Worm (Caenorhabditis elegans) whole organism, L4 larva: ENCODE data around the gene ZK632.12.
"Not testable (repeated sequence)": the region's sequence is repeated elsewhere in the genome, so short reads cannot be mapped to it uniquely, and the experiment has no call there.

Experiments
- D1046.2 ChIP-seq: fragments of 200-800 bp; sonication (Bioruptor generic); IDR thresholded peaks from 2 replicates; pipeline ENCODE4 v1.3.6; 2022; ENCODE audit warnings: missing genetic modification characterization, missing compliant biosample characterization
- F10B5.3 ChIP-seq: sonication (generic microtip); optimal IDR thresholded peaks from 2 replicates; lab custom pipeline; 2016; ENCODE audit warnings: mild to moderate bottlenecking, missing genetic modification characterization, missing compliant biosample characterization
- F26F4.8 ChIP-seq: fragments of 200-800 bp; sonication (Bioruptor generic); conservative IDR thresholded peaks from 2 replicates; pipeline ENCODE4 v1.3.6; 2022; ENCODE audit warnings: missing genetic modification characterization, missing compliant biosample characterization
- F44E2.7 ChIP-seq: fragments of 200-800 bp; sonication (Bioruptor generic); IDR thresholded peaks from 2 replicates; pipeline ENCODE4 v2.1.2; 2022; ENCODE audit warnings: missing genetic modification characterization, missing compliant biosample characterization
- T20F7.1 ChIP-seq: fragments of 200-800 bp; sonication (Bioruptor generic); optimal IDR thresholded peaks from 2 replicates; lab custom pipeline; 2018; ENCODE audit warnings: mild to moderate bottlenecking, missing genetic modification characterization, missing compliant biosample characterization
- Y48G9A.11 ChIP-seq: fragments of 200-800 bp; sonication (Bioruptor generic); IDR thresholded peaks from 2 replicates; pipeline ENCODE4 v1.3.6; 2022; ENCODE audit warnings: missing genetic modification reagents, missing genetic modification characterization, missing compliant biosample characterization
- Y5F2A.4 ChIP-seq: fragments of 200-800 bp; sonication (Bioruptor generic); optimal IDR thresholded peaks from 2 replicates; lab custom pipeline; 2018; ENCODE audit warnings: mild to moderate bottlenecking, missing genetic modification characterization, missing compliant biosample characterization
- ZK337.2 ChIP-seq: fragments of 200-800 bp; sonication (Bioruptor generic); IDR thresholded peaks from 2 replicates; pipeline ENCODE4 v1.3.6; 2022; ENCODE audit warnings: missing genetic modification reagents, missing genetic modification characterization, missing compliant biosample characterization
- arid-1 ChIP-seq: fragments of 200-800 bp; sonication (Bioruptor generic); conservative IDR thresholded peaks from 2 replicates; pipeline ENCODE4 v1.3.6; 2022; ENCODE audit warnings: missing genetic modification reagents, missing genetic modification characterization, missing compliant biosample characterization
- ceh-32 ChIP-seq: sonication (generic microtip); optimal IDR thresholded peaks from 2 replicates; lab custom pipeline; 2016; ENCODE audit warnings: mild to moderate bottlenecking, missing genetic modification characterization, missing compliant biosample characterization; ENCODE audit not compliant: poor library complexity
- ctbp-1 ChIP-seq: fragments of 200-800 bp; sonication (Bioruptor generic); IDR thresholded peaks from 2 replicates; pipeline ENCODE4 v1.3.6; 2022; ENCODE audit warnings: missing genetic modification reagents, missing genetic modification characterization, missing compliant biosample characterization
- daf-19 ChIP-seq: fragments of 200-800 bp; sonication (Bioruptor generic); conservative IDR thresholded peaks from 2 replicates; pipeline ENCODE4 v1.3.6; 2022; ENCODE audit warnings: missing genetic modification characterization, missing compliant biosample characterization
- dmd-6 ChIP-seq: fragments of 200-800 bp; sonication (Bioruptor generic); IDR thresholded peaks from 2 replicates; pipeline ENCODE4 v1.3.6; 2022; ENCODE audit warnings: missing genetic modification reagents, missing genetic modification characterization, missing compliant biosample characterization
- dmd-8 ChIP-seq: fragments of 200-800 bp; sonication (Bioruptor generic); IDR thresholded peaks from 2 replicates; pipeline ENCODE4 v1.3.6; 2022; ENCODE audit warnings: missing genetic modification characterization, missing compliant biosample characterization
- dpl-1 ChIP-seq: fragments of 150-350 bp; optimal IDR thresholded peaks from 2 replicates; lab custom pipeline; 2014; ENCODE audit warnings: missing biosample characterization, missing genetic modification reagents, missing genetic modification characterization
- duxl-1 ChIP-seq: sonication (generic microtip); optimal IDR thresholded peaks from 2 replicates; lab custom pipeline; 2016; ENCODE audit warnings: mild to moderate bottlenecking, missing genetic modification characterization, moderate library complexity, missing compliant biosample characterization; ENCODE audit not compliant: poor library complexity
- dve-1 ChIP-seq: sonication (generic microtip); optimal IDR thresholded peaks from 2 replicates; lab custom pipeline; 2017; ENCODE audit warnings: antibody characterized with exemption, mild to moderate bottlenecking, missing genetic modification characterization, missing compliant biosample characterization; ENCODE audit not compliant: insufficient read depth
- egl-27 ChIP-seq: sonication (generic microtip); optimal IDR thresholded peaks from 3 replicates; lab custom pipeline; 2017; ENCODE audit warnings: missing biosample characterization, missing genetic modification reagents, missing genetic modification characterization
- egl-43 ChIP-seq: fragments of 200-800 bp; sonication (Bioruptor generic); IDR thresholded peaks from 2 replicates; pipeline ENCODE4 v1.3.6; 2022; ENCODE audit warnings: missing genetic modification reagents, missing genetic modification characterization, missing compliant biosample characterization
- hlh-30 ChIP-seq: sonication (generic microtip); optimal IDR thresholded peaks from 2 replicates; lab custom pipeline; 2017; ENCODE audit warnings: antibody characterized with exemption, mild to moderate bottlenecking, missing genetic modification characterization, missing compliant biosample characterization; ENCODE audit not compliant: insufficient read depth
- hmg-1.1 ChIP-seq: fragments of 200-800 bp; sonication (Bioruptor generic); IDR thresholded peaks from 2 replicates; pipeline ENCODE4 v1.3.6; 2022; ENCODE audit warnings: missing genetic modification reagents, missing genetic modification characterization, missing compliant biosample characterization
- lim-7 ChIP-seq: fragments of 200-800 bp; sonication (Bioruptor generic); IDR thresholded peaks from 2 replicates; pipeline ENCODE4 v1.3.6; 2022; ENCODE audit warnings: missing genetic modification characterization, missing compliant biosample characterization
- lin-1 ChIP-seq: fragments of 200-800 bp; sonication (Bioruptor generic); IDR thresholded peaks from 2 replicates; pipeline ENCODE4 v1.3.6; 2022; ENCODE audit warnings: missing genetic modification reagents, missing genetic modification characterization, missing compliant biosample characterization
- lin-38 ChIP-seq: fragments of 200-800 bp; sonication (Bioruptor generic); IDR thresholded peaks from 2 replicates; pipeline ENCODE4 v1.3.6; 2022; ENCODE audit warnings: missing genetic modification reagents, missing genetic modification characterization, missing compliant biosample characterization
- lsy-2 ChIP-seq, 2 experiments: fragments of 150-350 bp in 1 of 2; sonication (generic microtip) in 1 of 2; optimal IDR thresholded peaks; 2 replicates each; lab custom pipeline; 2014 to 2017; ENCODE audit warnings: missing biosample characterization in 2 of 2, missing genetic modification characterization in 2 of 2
- madf-5 ChIP-seq, 2 experiments: fragments of 200-800 bp; sonication (Bioruptor generic); IDR thresholded peaks; 2 replicates each; pipeline ENCODE4 v1.3.6; 2022; ENCODE audit warnings: missing compliant biosample characterization in 2 of 2, missing genetic modification characterization in 2 of 2
- madf-9 ChIP-seq: fragments of 200-800 bp; sonication (Bioruptor generic); conservative IDR thresholded peaks from 2 replicates; pipeline ENCODE4 v1.3.6; 2022; ENCODE audit warnings: missing genetic modification reagents, missing genetic modification characterization, missing compliant biosample characterization
- mdt-29 ChIP-seq: fragments of 200-800 bp; sonication (Bioruptor generic); IDR thresholded peaks from 2 replicates; pipeline ENCODE4 v1.3.6; 2022; ENCODE audit warnings: missing genetic modification reagents, missing genetic modification characterization, missing compliant biosample characterization
- mes-2 ChIP-seq: sonication (generic microtip); optimal IDR thresholded peaks from 2 replicates; lab custom pipeline; 2016; ENCODE audit warnings: missing genotype, mild to moderate bottlenecking, missing genetic modification characterization, missing compliant biosample characterization; ENCODE audit not compliant: poor library complexity, severe bottlenecking
- mxl-2 ChIP-seq: fragments of 200-800 bp; sonication (Bioruptor generic); conservative IDR thresholded peaks from 2 replicates; pipeline ENCODE4 v1.3.6; 2022; ENCODE audit warnings: missing genetic modification reagents, missing genetic modification characterization, missing compliant biosample characterization
- nhr-41 ChIP-seq: fragments of 200-800 bp; sonication (Bioruptor generic); IDR thresholded peaks from 2 replicates; pipeline ENCODE4 v1.3.6; 2022; ENCODE audit warnings: missing genetic modification reagents, missing genetic modification characterization, missing compliant biosample characterization
- nhr-42 ChIP-seq: fragments of 200-800 bp; sonication (Bioruptor generic); IDR thresholded peaks from 2 replicates; pipeline ENCODE4 v1.3.6; 2022; ENCODE audit warnings: missing genetic modification characterization, missing compliant biosample characterization
- nhr-48 ChIP-seq: sonication (generic microtip); optimal IDR thresholded peaks from 2 replicates; lab custom pipeline; 2016; ENCODE audit warnings: mild to moderate bottlenecking, missing genetic modification characterization, missing compliant biosample characterization
- nhr-76 ChIP-seq: fragments of 150-350 bp; optimal IDR thresholded peaks from 2 replicates; lab custom pipeline; 2014; ENCODE audit warnings: missing biosample characterization, missing genetic modification characterization
- nhr-77 ChIP-seq: fragments of 150-350 bp; optimal IDR thresholded peaks from 2 replicates; lab custom pipeline; 2014; ENCODE audit warnings: missing biosample characterization, missing genetic modification characterization
- pha-4 ChIP-seq, 2 experiments: fragments of 150-350 bp in 1 of 2; fragments of 200-800 bp in 1 of 2; sonication (Bioruptor generic) in 1 of 2; IDR thresholded peaks in 1 of 2; optimal IDR thresholded peaks in 1 of 2; 2 replicates each; pipeline versions ENCODE4 v1.3.6 to Lab custom; 2014 to 2022; ENCODE audit warnings: missing genetic modification characterization in 2 of 2, missing genetic modification reagents in 2 of 2, missing biosample characterization in 1 of 2, missing compliant biosample characterization in 1 of 2
- rbr-2 ChIP-seq: sonication (generic microtip); optimal IDR thresholded peaks from 2 replicates; lab custom pipeline; 2016; ENCODE audit warnings: missing genotype, missing genetic modification characterization, missing compliant biosample characterization
- skn-1 ChIP-seq: fragments of 150-350 bp; optimal IDR thresholded peaks from 2 replicates; lab custom pipeline; 2014; ENCODE audit warnings: missing biosample characterization, missing genetic modification characterization
- snpc-1.2 ChIP-seq: fragments of 200-800 bp; sonication (Bioruptor generic); IDR thresholded peaks from 2 replicates; pipeline ENCODE4 v1.3.6; 2022; ENCODE audit warnings: missing genetic modification reagents, missing genetic modification characterization, missing compliant biosample characterization
- tra-1 ChIP-seq: fragments of 200-800 bp; sonication (Bioruptor generic); IDR thresholded peaks from 2 replicates; pipeline ENCODE4 v1.3.6; 2022; ENCODE audit warnings: missing genetic modification reagents, missing genetic modification characterization, missing compliant biosample characterization
- vab-7 ChIP-seq: fragments of 200-800 bp; sonication (Bioruptor generic); IDR thresholded peaks from 2 replicates; pipeline ENCODE4 v1.3.6; 2022; ENCODE audit warnings: missing genetic modification reagents, missing genetic modification characterization, missing compliant biosample characterization
- zag-1 ChIP-seq: fragments of 150-350 bp; optimal IDR thresholded peaks from 2 replicates; lab custom pipeline; 2014; ENCODE audit warnings: missing biosample characterization, missing genetic modification characterization
- zip-11 ChIP-seq: fragments of 200-800 bp; sonication (Bioruptor generic); IDR thresholded peaks from 2 replicates; pipeline ENCODE4 v1.3.6; 2022; ENCODE audit warnings: missing genetic modification characterization, missing compliant biosample characterization

The ZK632.12 gene

ce11 chrIII:9848083-9848482, 17.5 kb downstream of the ZK632.12 start, which contains the start of gene mrpl-36:
TSS of gene mrpl-36 (minus strand) at chrIII:9848116.
- no peak for TF ChIP-seq nhr-48 (tag; lab: Kevin White, UChicago)
- TF ChIP-seq dmd-6 (GFP tag; lab: Robert Waterston, UW) = peak; percentile 19; the same call in 1 of the 2 replicates
- no peak for TF ChIP-seq egl-27 (tag; lab: Kevin White, UChicago)
- TF ChIP-seq lsy-2 (tag; optimal IDR thresholded peaks at IDR 0.05; lab: Kevin White, UChicago) = peak in 1 of 2 experiments; percentile 74
- TF ChIP-seq zag-1 (tag; lab: Kevin White, UChicago) = no peak
- TF ChIP-seq T20F7.1 = no peak
- no peak for TF ChIP-seq F10B5.3
- TF ChIP-seq egl-43 (GFP tag; lab: Robert Waterston, UW) = no peak
- TF ChIP-seq dve-1 = peak; percentile 33
- TF ChIP-seq rbr-2 (tag; lab: Kevin White, UChicago) = no peak
- no peak for TF ChIP-seq mdt-29 (GFP tag; lab: Robert Waterston, UW)
- no peak for TF ChIP-seq mxl-2
- TF ChIP-seq hlh-30 (tag; lab: Kevin White, UChicago) = peak; percentile 36
- TF ChIP-seq lin-38 (GFP tag; lab: Robert Waterston, UW) = peak; percentile 86
- TF ChIP-seq nhr-41 = no peak

- TF ChIP-seq zip-11 (GFP tag; lab: Robert Waterston, UW) (no peak), dve-1 (no peak), nhr-77 (tag; lab: Kevin White, UChicago) (no peak), nhr-76 (tag; lab: Kevin White, UChicago) (no peak), duxl-1 (tag; lab: Kevin White, UChicago) (no peak), pha-4 (GFP tag; IDR thresholded peaks at IDR 0.05; lab: Robert Waterston, UW) (no peak), pha-4 (tag; optimal IDR thresholded peaks at IDR 0.05; lab: Kevin White, UChicago) (no peak), tra-1 (no peak), nhr-48 (tag; lab: Kevin White, UChicago) (no peak), mes-2 (peak; percentile 38), dpl-1 (GFP tag; lab: Kevin White, UChicago) (peak; percentile 43), daf-19 (no peak), ceh-32 (no peak), hmg-1.1 (GFP tag; lab: Robert Waterston, UW) (no peak), skn-1 (tag; lab: Kevin White, UChicago) (no peak), rbr-2 (tag; lab: Kevin White, UChicago) (no peak), Y5F2A.4 (no peak), nhr-42 (GFP tag; lab: Robert Waterston, UW) (no peak)
Observed at ce11 chrIII:9848603-9849002, 18.0 kb downstream of the ZK632.12 start.

ce11 chrIII:9849111-9849510, 18.5 kb downstream of the ZK632.12 start:
- TF ChIP-seq lin-38 (GFP tag; lab: Robert Waterston, UW) = peak; percentile 86
- peak; percentile 66; the same call in 1 of the 2 replicates for TF ChIP-seq dmd-8 (GFP tag; lab: Robert Waterston, UW)
- TF ChIP-seq ctbp-1 = peak; percentile 34; the same call in 1 of the 2 replicates
- 0 out of 2 replicates have a peak, but pooled peaks have one; percentile 31 for TF ChIP-seq tra-1
- TF ChIP-seq vab-7 = peak; percentile 69
- TF ChIP-seq ZK337.2 (GFP tag; lab: Robert Waterston, UW) = 0 out of 2 replicates have a peak, but pooled peaks have one; percentile 48
- peak; percentile 63; the same call in 1 of the 2 replicates for TF ChIP-seq arid-1 (GFP tag; lab: Robert Waterston, UW)
- peak; percentile 60; the same call in 1 of the 2 replicates for TF ChIP-seq pha-4 (GFP tag; IDR thresholded peaks at IDR 0.05; lab: Robert Waterston, UW)
- TF ChIP-seq pha-4 (tag; optimal IDR thresholded peaks at IDR 0.05; lab: Kevin White, UChicago) = not testable (repeated sequence)
- peak; percentile 47; the same call in 1 of the 2 replicates for TF ChIP-seq mdt-29 (GFP tag; lab: Robert Waterston, UW)
- peak; percentile 73 for TF ChIP-seq lim-7 (GFP tag; lab: Robert Waterston, UW)
- TF ChIP-seq snpc-1.2 = peak; percentile 73
- TF ChIP-seq D1046.2 (GFP tag; lab: Robert Waterston, UW) = peak; percentile 59; the same call in 1 of the 2 replicates
- 0 out of 4 replicates have a peak, but pooled peaks of 1 of the 2 experiments have one; percentile 17 for TF ChIP-seq madf-5 (GFP tag; IDR thresholded peaks at IDR 0.05; lab: Robert Waterston, UW)
- TF ChIP-seq madf-9 (GFP tag; lab: Robert Waterston, UW) = 0 out of 2 replicates have a peak, but pooled peaks have one; percentile 42
- peak; percentile 58 for TF ChIP-seq Y48G9A.11 (GFP tag; lab: Robert Waterston, UW)
- TF ChIP-seq lin-1 = peak; percentile 28; the same call in 1 of the 2 replicates
- 0 out of 2 replicates have a peak, but pooled peaks have one; percentile 20 for TF ChIP-seq F44E2.7 (GFP tag; lab: Robert Waterston, UW)
- TF ChIP-seq hmg-1.1 (GFP tag; lab: Robert Waterston, UW) = peak; percentile 51; the same call in 1 of the 2 replicates
- TF ChIP-seq F26F4.8 (GFP tag; lab: Robert Waterston, UW) = peak; percentile 54; the same call in 1 of the 2 replicates
